Worm (Caenorhabditis elegans): ENCODE results near the gene nhr-127.

Gene nhr-127

ce11 chrV:16246579-16246978 lies 13.2 kb upstream of the nhr-127 start, which contains the start of gene srh-95:
Gene srh-95 (plus strand): TSS chrV:16246879.
- TF ChIP-seq F16B12.6 (tag; optimal IDR thresholded peaks at IDR 0.05) (no peak), nhr-76 (tag; optimal IDR thresholded peaks at IDR 0.05) (no peak), aly-2 (tag; optimal IDR thresholded peaks at IDR 0.05) (no peak), hlh-4 (tag; optimal IDR thresholded peaks at IDR 0.05) (no peak), mef-2 (tag; optimal IDR thresholded peaks at IDR 0.05) (no peak), ceh-63 (GFP tag; optimal IDR thresholded peaks at IDR 0.05) (no peak), unc-98 (GFP tag; IDR thresholded peaks at IDR 0.05) (no peak), swsn-7 (tag; optimal IDR thresholded peaks at IDR 0.05) (no peak), skn-1 (tag; optimal IDR thresholded peaks at IDR 0.05) (no peak), nhr-28 (tag; optimal IDR thresholded peaks at IDR 0.05) (no peak), nhr-12 (tag; optimal IDR thresholded peaks at IDR 0.05) (no peak), irx-1 (tag; optimal IDR thresholded peaks at IDR 0.05) (no peak), ceh-90 (tag; optimal IDR thresholded peaks at IDR 0.05) (no peak), hpl-2 (GFP tag; optimal IDR thresholded peaks at IDR 0.05) (no peak), xbp-1 (tag; optimal IDR thresholded peaks at IDR 0.05) (no peak)

DNA sequence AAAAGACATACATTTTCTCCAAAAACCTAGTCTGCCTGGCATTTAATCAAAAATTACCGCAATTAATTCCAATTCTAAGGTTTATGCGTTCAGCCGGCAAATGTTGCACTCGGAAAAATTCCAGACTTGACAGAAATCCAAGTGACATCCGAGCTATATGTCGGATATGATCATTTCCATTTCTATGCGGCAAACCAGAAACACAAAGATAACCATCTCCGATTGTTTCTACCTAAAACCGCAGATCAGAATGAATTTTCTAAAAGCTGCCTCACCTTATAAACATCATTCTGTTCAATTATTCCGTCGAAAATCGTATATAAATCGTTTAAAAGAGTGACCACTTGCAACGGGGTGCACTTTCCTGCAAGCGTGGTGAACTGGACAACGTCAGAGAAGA lies 10.7 kb upstream of the nhr-127 start:
- TF ChIP-seq ceh-8 (GFP tag; optimal IDR thresholded peaks at IDR 0.05) (no peak), nhr-20 (tag; optimal IDR thresholded peaks at IDR 0.05) (no peak), aha-1 (tag; optimal IDR thresholded peaks at IDR 0.05) (no peak), unc-98 (GFP tag; IDR thresholded peaks at IDR 0.05) (no peak), alr-1 (tag; optimal IDR thresholded peaks at IDR 0.05; ENCODE audit: borderline replicate concordance) (no peak), nhr-85 (tag) (no peak), nhr-76 (tag; optimal IDR thresholded peaks at IDR 0.05) (no peak), ceh-82 (tag; optimal IDR thresholded peaks at IDR 0.05) (no peak)

ce11 chrV:16253687-16254086 lies 6.1 kb upstream of the nhr-127 start, which contains the start of gene gcy-20:
Gene gcy-20 (minus strand): TSS chrV:16253787.
- TF ChIP-seq hlh-17 (GFP tag; optimal IDR thresholded peaks at IDR 0.05; ENCODE audit: borderline replicate concordance) (no peak), ceh-82 (tag; optimal IDR thresholded peaks at IDR 0.05) (no peak), efl-3 (GFP tag; optimal IDR thresholded peaks at IDR 0.05) (no peak), C16A3.4 (tag; optimal IDR thresholded peaks at IDR 0.05) (no peak)

ce11 chrV:16256395-16256794 lies 3.4 kb upstream of the nhr-127 start, which contains the start of gene bgnt-1.3:
Gene bgnt-1.3 (minus strand): TSS chrV:16256495.
- TF ChIP-seq C04F5.9 (tag; optimal IDR thresholded peaks at IDR 0.05): no peak
- no peak for TF ChIP-seq dsc-1 (tag; optimal IDR thresholded peaks at IDR 0.05)
- no peak for TF ChIP-seq nhr-12 (tag; optimal IDR thresholded peaks at IDR 0.05)
- TF ChIP-seq mab-9 (GFP tag; IDR thresholded peaks at IDR 0.05): no peak
- no peak for TF ChIP-seq ets-5 (GFP tag; IDR thresholded peaks at IDR 0.05)
- no peak for TF ChIP-seq egl-27 (tag; optimal IDR thresholded peaks at IDR 0.05)
- TF ChIP-seq C34B4.2 (tag; optimal IDR thresholded peaks at IDR 0.05): no peak
- no peak for TF ChIP-seq sup-37 (GFP tag; optimal IDR thresholded peaks at IDR 0.05)
- TF ChIP-seq skn-1 (tag; optimal IDR thresholded peaks at IDR 0.05): no peak
- TF ChIP-seq rnt-1 (tag; optimal IDR thresholded peaks at IDR 0.05): no peak
- TF ChIP-seq hpl-2 (GFP tag; optimal IDR thresholded peaks at IDR 0.05): no peak
- no peak for TF ChIP-seq efl-3 (GFP tag; optimal IDR thresholded peaks at IDR 0.05)

- TF ChIP-seq grh-1 (GFP tag; IDR thresholded peaks at IDR 0.05) (no peak), ztf-4 (tag; optimal IDR thresholded peaks at IDR 0.05) (no peak), ceh-8 (GFP tag; optimal IDR thresholded peaks at IDR 0.05) (no peak), hlh-4 (tag; optimal IDR thresholded peaks at IDR 0.05) (no peak), unc-62 (GFP tag; optimal IDR thresholded peaks at IDR 0.05) (no peak), zag-1 (tag; optimal IDR thresholded peaks at IDR 0.05) (no peak), mef-2 (tag; optimal IDR thresholded peaks at IDR 0.05) (no peak), sox-4 (tag; optimal IDR thresholded peaks at IDR 0.05) (no peak), nhr-28 (tag; optimal IDR thresholded peaks at IDR 0.05) (no peak), mep-1 (tag; optimal IDR thresholded peaks at IDR 0.05) (no peak), nhr-85 (tag) (no peak), C04F5.9 (tag; optimal IDR thresholded peaks at IDR 0.05) (no peak), nhr-71 (tag; optimal IDR thresholded peaks at IDR 0.05) (no peak), fos-1 (tag; optimal IDR thresholded peaks at IDR 0.05) (no peak), nhr-90 (tag; optimal IDR thresholded peaks at IDR 0.05; ENCODE audit: poor library complexity) (no peak), sptf-1 (tag; optimal IDR thresholded peaks at IDR 0.05) (no peak), hlh-17 (GFP tag; optimal IDR thresholded peaks at IDR 0.05; ENCODE audit: borderline replicate concordance) (no peak), swsn-7 (tag; optimal IDR thresholded peaks at IDR 0.05) (no peak), nhr-20 (tag; optimal IDR thresholded peaks at IDR 0.05) (no peak)
These were observed 1.6 kb upstream of the nhr-127 start, which contains the start of gene nhr-218 for ce11 chrV:16258142-16258541. Gene nhr-218 (plus strand): TSS chrV:16258442.

Measured in whole organism, L1 larva.